Fruit fly (Drosophila melanogaster) whole organism, embryonic: ENCODE measurements around the gene CG32271.

ENCODE experiments used
- Adf1 ChIP-seq: fragments of 200-800 bp; sonication (Bioruptor generic); IDR thresholded peaks from 2 replicates; pipeline ENCODE4 v1.3.6; 2022; ENCODE audit warnings: missing biosample characterization, missing genetic modification characterization
- Atf6 ChIP-seq: fragments of 200-800 bp; sonication (Bioruptor generic); IDR thresholded peaks from 2 replicates; pipeline ENCODE4 v1.3.6; 2022; ENCODE audit warnings: missing biosample characterization, missing genetic modification characterization
- CG10209 ChIP-seq: fragments of 200-800 bp; sonication (Bioruptor generic); optimal IDR thresholded peaks from 3 replicates; lab custom pipeline; 2017; ENCODE audit warnings: missing biosample characterization, mild to moderate bottlenecking, missing genetic modification characterization, missing genetic modification reagents
- CG10462 ChIP-seq: fragments of 200-800 bp; sonication (Bioruptor generic); optimal IDR thresholded peaks from 2 replicates; lab custom pipeline; 2016; ENCODE audit warnings: missing biosample characterization, missing genetic modification characterization
- CG10543 ChIP-seq: fragments of 200-800 bp; sonication (Bioruptor generic); optimal IDR thresholded peaks from 3 replicates; lab custom pipeline; 2017; ENCODE audit warnings: missing biosample characterization, mild to moderate bottlenecking, missing genetic modification characterization, moderate library complexity
- CG10565 ChIP-seq: fragments of 200-800 bp; sonication (Bioruptor generic); optimal IDR thresholded peaks from 3 replicates; lab custom pipeline; 2016; ENCODE audit warnings: missing biosample characterization, mild to moderate bottlenecking, missing genetic modification characterization
- CG11696 ChIP-seq: fragments of 200-800 bp; sonication (Bioruptor generic); IDR thresholded peaks from 2 replicates; pipeline ENCODE4 v1.3.6; 2022; ENCODE audit warnings: missing biosample characterization, missing genetic modification characterization
- CG12155 ChIP-seq: fragments of 200-800 bp; sonication (Bioruptor generic); optimal IDR thresholded peaks from 3 replicates; lab custom pipeline; 2016; ENCODE audit warnings: missing biosample characterization, missing genetic modification characterization
- CG12219 ChIP-seq: fragments of 200-800 bp; sonication (Bioruptor generic); optimal IDR thresholded peaks from 3 replicates; lab custom pipeline; 2018; ENCODE audit warnings: missing biosample characterization, mild to moderate bottlenecking, missing genetic modification characterization
- CG12299 ChIP-seq: fragments of 200-800 bp; sonication (Bioruptor generic); optimal IDR thresholded peaks from 2 replicates; lab custom pipeline; 2018; ENCODE audit warnings: missing biosample characterization, mild to moderate bottlenecking, missing genetic modification characterization
- CG15073 ChIP-seq: fragments of 200-800 bp; sonication (Bioruptor generic); optimal IDR thresholded peaks from 2 replicates; lab custom pipeline; 2016; ENCODE audit warnings: missing biosample characterization, missing genetic modification characterization
- CG15269 ChIP-seq: fragments of 200-800 bp; sonication (Bioruptor generic); optimal IDR thresholded peaks from 2 replicates; lab custom pipeline; 2018; ENCODE audit warnings: missing biosample characterization, mild to moderate bottlenecking, missing genetic modification characterization, moderate library complexity
- CG1832 ChIP-seq: fragments of 200-800 bp; sonication (Bioruptor generic); optimal IDR thresholded peaks from 2 replicates; lab custom pipeline; 2017; ENCODE audit warnings: missing biosample characterization, mild to moderate bottlenecking, missing genetic modification characterization, inconsistent platforms
- CG31224 ChIP-seq: fragments of 200-800 bp; sonication (Bioruptor generic); IDR thresholded peaks from 2 replicates; pipeline ENCODE4 v1.3.6; 2022; ENCODE audit warnings: missing biosample characterization, missing genetic modification characterization
- CG33213 ChIP-seq: fragments of 200-800 bp; sonication (Bioruptor generic); optimal IDR thresholded peaks from 3 replicates; lab custom pipeline; 2016; ENCODE audit warnings: missing biosample characterization, missing genetic modification characterization
- CG6254 ChIP-seq: fragments of 200-800 bp; sonication (Bioruptor generic); optimal IDR thresholded peaks from 3 replicates; lab custom pipeline; 2017; ENCODE audit warnings: mild to moderate bottlenecking, missing biosample characterization, missing genetic modification reagents, missing genetic modification characterization
- CG6791 ChIP-seq: fragments of 200-800 bp; sonication (Bioruptor generic); IDR thresholded peaks from 3 replicates; pipeline ENCODE4 v1.3.6; 2022; ENCODE audit warnings: missing biosample characterization, missing genetic modification characterization; ENCODE audit not compliant: partially characterized antibody
- CG7786 ChIP-seq: fragments of 200-800 bp; sonication (Bioruptor generic); optimal IDR thresholded peaks from 2 replicates; lab custom pipeline; 2016; ENCODE audit warnings: missing biosample characterization, missing genetic modification characterization
- CG7928 ChIP-seq: fragments of 200-800 bp; sonication (Bioruptor generic); optimal IDR thresholded peaks from 2 replicates; lab custom pipeline; 2017; ENCODE audit warnings: missing biosample characterization, mild to moderate bottlenecking, missing genetic modification characterization
- CG8290 ChIP-seq, 3 experiments: fragments of 200-800 bp; sonication (Bioruptor generic); optimal IDR thresholded peaks; 2 replicates each; lab custom pipeline; 2016 to 2019; ENCODE audit warnings: missing biosample characterization in 3 of 3, missing genetic modification characterization in 3 of 3, mild to moderate bottlenecking in 2 of 3, moderate library complexity in 1 of 3
- CG9797 ChIP-seq: fragments of 200-800 bp; sonication (Bioruptor generic); optimal IDR thresholded peaks from 3 replicates; lab custom pipeline; 2018; ENCODE audit warnings: missing biosample characterization, mild to moderate bottlenecking, missing genetic modification characterization
- D19A ChIP-seq: fragments of 200-800 bp; optimal IDR thresholded peaks from 3 replicates; lab custom pipeline; 2019; ENCODE audit warnings: missing biosample characterization, mild to moderate bottlenecking, missing genetic modification characterization, moderate library complexity
- Dfd ChIP-seq, 2 experiments: fragments of >200 bp; optimal IDR thresholded peaks; 2 replicates each; lab custom pipeline; 2017; ENCODE audit warnings: missing biosample characterization in 2 of 2, missing genetic modification characterization in 2 of 2
- Drgx ChIP-seq: fragments of 200-800 bp; sonication (Bioruptor generic); IDR thresholded peaks from 2 replicates; pipeline ENCODE4 v1.3.6; 2022; ENCODE audit warnings: missing biosample characterization, missing genetic modification characterization
- HmgD ChIP-seq: fragments of 200-800 bp; sonication (Bioruptor generic); optimal IDR thresholded peaks from 3 replicates; lab custom pipeline; 2016; ENCODE audit warnings: missing biosample characterization, missing genetic modification characterization
- Lim3 ChIP-seq: fragments of 200-800 bp; sonication (Bioruptor generic); IDR thresholded peaks from 2 replicates; pipeline ENCODE4 v1.3.6; 2022; ENCODE audit warnings: missing biosample characterization, missing genetic modification characterization
- Max ChIP-seq: fragments of 200-800 bp; sonication (Bioruptor generic); optimal IDR thresholded peaks from 2 replicates; lab custom pipeline; 2016; ENCODE audit warnings: missing biosample characterization, mild to moderate bottlenecking, missing genetic modification characterization
- NFAT ChIP-seq: fragments of 200-800 bp; sonication (Bioruptor generic); IDR thresholded peaks from 2 replicates; pipeline ENCODE4 v1.3.6; 2022; ENCODE audit warnings: missing biosample characterization, missing genetic modification characterization
- NfI ChIP-seq: fragments of 200-800 bp; sonication (Bioruptor generic); optimal IDR thresholded peaks from 3 replicates; lab custom pipeline; 2018; ENCODE audit warnings: missing biosample characterization, mild to moderate bottlenecking, missing genetic modification characterization, moderate library complexity
- Ptx1 ChIP-seq: fragments of 200-800 bp; sonication (Bioruptor generic); IDR thresholded peaks from 2 replicates; pipeline ENCODE4 v1.3.6; 2022; ENCODE audit warnings: missing biosample characterization, missing genetic modification characterization
- YL-1 ChIP-seq: fragments of 200-800 bp; sonication (Bioruptor generic); optimal IDR thresholded peaks from 3 replicates; lab custom pipeline; 2017; ENCODE audit warnings: missing biosample characterization, mild to moderate bottlenecking, missing genetic modification characterization
- bowl ChIP-seq: fragments of 200-800 bp; sonication (Bioruptor generic); IDR thresholded peaks from 2 replicates; pipeline ENCODE4 v1.3.6; 2022; ENCODE audit warnings: missing biosample characterization, missing genetic modification characterization
- cad ChIP-seq: fragments of >200 bp; optimal IDR thresholded peaks from 2 replicates; lab custom pipeline; 2017; ENCODE audit warnings: missing biosample characterization, missing genetic modification characterization
- cas ChIP-seq: fragments of 200-800 bp; sonication (Bioruptor generic); IDR thresholded peaks from 2 replicates; pipeline ENCODE4 v1.3.6; 2022; ENCODE audit warnings: missing biosample characterization, missing genetic modification characterization
- caup ChIP-seq: fragments of 200-800 bp; sonication (Bioruptor generic); optimal IDR thresholded peaks from 3 replicates; lab custom pipeline; 2017; ENCODE audit warnings: missing biosample characterization, mild to moderate bottlenecking, missing genetic modification characterization, moderate library complexity; ENCODE audit not compliant: severe bottlenecking
- cg ChIP-seq: fragments of 200-800 bp; sonication (Bioruptor generic); optimal IDR thresholded peaks from 3 replicates; lab custom pipeline; 2019; ENCODE audit warnings: missing biosample characterization, mild to moderate bottlenecking, missing genetic modification characterization, moderate library complexity
- danr ChIP-seq: fragments of 200-800 bp; sonication (Bioruptor generic); IDR thresholded peaks from 2 replicates; pipeline ENCODE4 v1.3.6; 2022; ENCODE audit warnings: missing biosample characterization, missing genetic modification characterization
- disco-r ChIP-seq: fragments of 200-800 bp; sonication (Bioruptor generic); optimal IDR thresholded peaks from 2 replicates; lab custom pipeline; 2016; ENCODE audit warnings: missing biosample characterization, missing genetic modification characterization
- hb ChIP-seq: fragments of 200-800 bp; sonication (Bioruptor generic); IDR thresholded peaks from 3 replicates; pipeline ENCODE4 v1.3.6; 2022; ENCODE audit warnings: missing biosample characterization, missing genetic modification characterization; ENCODE audit not compliant: partially characterized antibody
- ken ChIP-seq: fragments of 200-800 bp; sonication (Bioruptor generic); IDR thresholded peaks from 3 replicates; pipeline ENCODE4 v1.3.6; 2022; ENCODE audit warnings: missing biosample characterization, missing genetic modification characterization
- nerfin-1 ChIP-seq: fragments of 200-800 bp; sonication (Bioruptor generic); optimal IDR thresholded peaks from 3 replicates; lab custom pipeline; 2019; ENCODE audit warnings: missing biosample characterization, mild to moderate bottlenecking, missing genetic modification characterization, moderate library complexity
- nerfin-2 ChIP-seq: fragments of 200-800 bp; sonication (Bioruptor generic); IDR thresholded peaks from 2 replicates; pipeline ENCODE4 v1.3.6; 2022; ENCODE audit warnings: missing biosample characterization, missing genetic modification characterization; ENCODE audit not compliant: partially characterized antibody
- nmo ChIP-seq: fragments of 200-800 bp; sonication (Bioruptor generic); optimal IDR thresholded peaks from 2 replicates; lab custom pipeline; 2018; ENCODE audit warnings: missing biosample characterization, mild to moderate bottlenecking, missing genetic modification characterization, moderate library complexity
- phol ChIP-seq: fragments of 200-800 bp; sonication (Bioruptor generic); optimal IDR thresholded peaks from 3 replicates; lab custom pipeline; 2018; ENCODE audit warnings: missing biosample characterization, mild to moderate bottlenecking, missing genetic modification characterization, moderate library complexity
- pros ChIP-seq: fragments of 200-800 bp; sonication (Bioruptor generic); optimal IDR thresholded peaks from 3 replicates; lab custom pipeline; 2019; ENCODE audit warnings: missing biosample characterization, mild to moderate bottlenecking, missing genetic modification characterization, moderate library complexity
- psq ChIP-seq: fragments of 200-800 bp; sonication (Bioruptor generic); optimal IDR thresholded peaks from 2 replicates; lab custom pipeline; 2017; ENCODE audit warnings: missing biosample characterization, missing genetic modification characterization
- salm ChIP-seq: fragments of 200-800 bp; sonication (Bioruptor generic); optimal IDR thresholded peaks from 2 replicates; lab custom pipeline; 2018; ENCODE audit warnings: missing biosample characterization, mild to moderate bottlenecking, missing genetic modification characterization
- wor ChIP-seq: fragments of 200-800 bp; sonication (Bioruptor generic); IDR thresholded peaks from 2 replicates; pipeline ENCODE4 v1.3.6; 2022; ENCODE audit warnings: missing biosample characterization, missing genetic modification characterization
- zen2 ChIP-seq: fragments of 200-800 bp; sonication (Bioruptor generic); IDR thresholded peaks from 3 replicates; pipeline ENCODE4 v1.3.6; 2022; ENCODE audit warnings: missing biosample characterization, missing genetic modification characterization; ENCODE audit not compliant: partially characterized antibody

Gene CG32271

DNA sequence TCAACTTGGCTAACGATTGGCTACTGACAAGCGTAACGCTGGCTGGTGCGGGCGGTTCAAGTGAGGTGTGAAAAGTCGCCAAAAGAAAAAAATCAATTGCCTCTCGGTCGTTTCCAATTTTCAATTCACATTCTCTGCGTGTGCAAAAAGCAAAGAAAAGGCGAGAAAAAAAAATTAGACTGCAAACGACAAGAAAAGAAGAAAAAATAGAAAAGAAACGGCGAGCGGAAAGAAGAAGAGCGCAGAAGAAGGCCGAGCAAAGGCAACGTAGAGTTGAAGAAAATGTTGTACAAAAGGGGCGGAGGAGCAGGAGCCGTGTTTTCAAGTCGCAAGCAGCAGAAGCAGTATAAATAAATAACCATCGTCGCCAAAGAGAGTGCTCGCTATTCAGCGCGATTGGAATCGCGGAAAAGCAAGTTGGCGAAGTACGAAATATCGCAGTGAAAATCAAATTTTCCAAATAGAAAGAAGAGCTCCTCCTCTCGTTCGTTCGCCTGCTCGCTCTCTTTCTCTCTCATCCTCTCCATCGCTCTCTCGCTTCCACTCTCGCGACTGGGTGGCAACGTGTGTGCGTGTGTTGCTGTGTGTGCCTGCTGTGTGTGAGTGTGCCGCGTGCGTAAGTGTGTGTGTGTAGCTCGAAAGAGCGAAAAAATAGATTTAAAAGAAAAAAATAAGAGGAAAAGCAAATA, 23.0 kb upstream of the CG32271 start (continued):
- no peak for TF ChIP-seq CG6791 (GFP tag; lab: Robert Waterston, UW)
- TF ChIP-seq CG7786 (GFP tag; lab: Kevin White, UChicago) = no peak
- TF ChIP-seq disco-r (GFP tag; lab: Kevin White, UChicago) = peak; percentile 17
- TF ChIP-seq D19A (tag; lab: Kevin White, UChicago) = no peak
- no peak for TF ChIP-seq CG31224 (GFP tag; lab: Robert Waterston, UW)
- peak; percentile 18 for TF ChIP-seq psq (GFP tag; lab: Kevin White, UChicago)
- peak; percentile 19 for TF ChIP-seq CG12155
- no peak for TF ChIP-seq CG8290 (GFP tag; optimal IDR thresholded peaks at IDR 0.05; lab: Kevin White, UChicago)
- no peak for TF ChIP-seq CG8290 (tag; optimal IDR thresholded peaks at IDR 0.05; lab: Kevin White, UChicago)
- TF ChIP-seq NFAT (GFP tag; lab: Robert Waterston, UW) = no peak
- TF ChIP-seq CG6254 (GFP tag; lab: Kevin White, UChicago) = peak; percentile 20
- TF ChIP-seq CG15269 = no peak
- no peak for TF ChIP-seq Ptx1 (GFP tag; lab: Robert Waterston, UW)
- TF ChIP-seq hb = 0 out of 3 replicates have a peak, but pooled peaks have one; percentile 18
- no peak for TF ChIP-seq cad (GFP tag; lab: Kevin White, UChicago)
- no peak for TF ChIP-seq caup
- no peak for TF ChIP-seq ken (GFP tag; lab: Robert Waterston, UW)
- TF ChIP-seq bowl = no peak
- no peak for TF ChIP-seq CG10462
- no peak for TF ChIP-seq wor (GFP tag; lab: Robert Waterston, UW)
- no peak for TF ChIP-seq CG10565
- TF ChIP-seq cg (GFP tag; lab: Kevin White, UChicago) = peak; percentile 100
- TF ChIP-seq Max (GFP tag; lab: Kevin White, UChicago) = no peak
- peak; percentile 41 for TF ChIP-seq nerfin-1 (tag; lab: Kevin White, UChicago)
- TF ChIP-seq phol = no peak
- TF ChIP-seq HmgD (GFP tag; lab: Kevin White, UChicago) = peak; percentile 16
- TF ChIP-seq CG10543 (GFP tag; lab: Kevin White, UChicago) = peak; percentile 23
- no peak for TF ChIP-seq nmo (GFP tag; lab: Kevin White, UChicago)
- TF ChIP-seq YL-1 (GFP tag; lab: Kevin White, UChicago) = peak; percentile 8
- TF ChIP-seq Adf1 (GFP tag; lab: Robert Waterston, UW) = peak; percentile 32; the same call in 1 of the 2 replicates
- TF ChIP-seq salm (tag; lab: Kevin White, UChicago) = no peak
- TF ChIP-seq Atf6 (GFP tag; lab: Robert Waterston, UW) = peak; percentile 50; the same call in 1 of the 2 replicates
- TF ChIP-seq CG10209 (GFP tag; lab: Kevin White, UChicago) = no peak
- TF ChIP-seq CG33213 = no peak
- no peak for TF ChIP-seq danr (GFP tag; lab: Robert Waterston, UW)
- TF ChIP-seq CG7928 (GFP tag; lab: Kevin White, UChicago) = no peak
- TF ChIP-seq CG1832 (GFP tag; lab: Kevin White, UChicago) = peak; percentile 87
- TF ChIP-seq Lim3 (GFP tag; lab: Robert Waterston, UW) = no peak
- no peak for TF ChIP-seq CG12299 (tag; lab: Kevin White, UChicago)
- 0 out of 2 replicates have a peak, but pooled peaks have one; percentile 11 for TF ChIP-seq Drgx
- TF ChIP-seq CG11696 = no peak
- peak; percentile 57 for TF ChIP-seq CG12219
- 0 out of 3 replicates have a peak, but pooled peaks have one; percentile 15 for TF ChIP-seq zen2 (GFP tag; lab: Robert Waterston, UW)
- TF ChIP-seq NfI (GFP tag; lab: Kevin White, UChicago) = peak; percentile 6
- TF ChIP-seq pros (GFP tag; lab: Kevin White, UChicago) = peak; percentile 58
- no peak for TF ChIP-seq cas (GFP tag; lab: Robert Waterston, UW)
- TF ChIP-seq nerfin-2 (GFP tag; lab: Robert Waterston, UW) = no peak
- no peak for TF ChIP-seq CG9797 (GFP tag; lab: Kevin White, UChicago)
- TF ChIP-seq Dfd (GFP tag; optimal IDR thresholded peaks at IDR 0.05; lab: Kevin White, UChicago) = no peak
- no peak for TF ChIP-seq CG15073
